Worm (Caenorhabditis elegans): Measurements from ENCODE around the gene let-653.
A peak's percentile ranks its signal among the peaks of the same experiment; 100 is the strongest.

let-653 gene

ce11 chrIV:11899358-11899757, 13.9 kb downstream of the let-653 start, which contains the start of gene nhr-43:
nhr-43 (plus strand) TSS chrIV:11899590.
- no peak for TF ChIP-seq nhr-129 (tag; optimal IDR thresholded peaks at IDR 0.05)
- no peak for TF ChIP-seq dmd-4 (tag; optimal IDR thresholded peaks at IDR 0.05)
- no peak for TF ChIP-seq aly-2 (tag; optimal IDR thresholded peaks at IDR 0.05)
- peak; percentile 38 for TF ChIP-seq nhr-25 (tag; optimal IDR thresholded peaks at IDR 0.05)
- no peak for TF ChIP-seq nhr-77 (tag; optimal IDR thresholded peaks at IDR 0.05)
- TF ChIP-seq nhr-237 (tag; optimal IDR thresholded peaks at IDR 0.05) = no peak
- TF ChIP-seq zag-1 (tag; optimal IDR thresholded peaks at IDR 0.05) = no peak
- peak; percentile 76 for TF ChIP-seq sma-9 (GFP tag; optimal IDR thresholded peaks at IDR 0.05)
- no peak for TF ChIP-seq sma-9 (tag; optimal IDR thresholded peaks at IDR 0.05)
- TF ChIP-seq egl-27 (tag; optimal IDR thresholded peaks at IDR 0.05) = peak; percentile 31
- peak; percentile 21 for TF ChIP-seq fos-1 (tag; optimal IDR thresholded peaks at IDR 0.05)
- TF ChIP-seq nhr-6 (tag; optimal IDR thresholded peaks at IDR 0.05) = no peak
- peak; percentile 36 for TF ChIP-seq sem-4 (tag; optimal IDR thresholded peaks at IDR 0.05)
- TF ChIP-seq nhr-23 (tag; optimal IDR thresholded peaks at IDR 0.05) = no peak
- no peak for TF ChIP-seq ceh-82 (tag; optimal IDR thresholded peaks at IDR 0.05)
- no peak for TF ChIP-seq ZK546.5 (tag; optimal IDR thresholded peaks at IDR 0.05)
- TF ChIP-seq lsy-2 (tag; optimal IDR thresholded peaks at IDR 0.05) = peak in 1 of 2 experiments; percentile 21
- peak; percentile 69 for TF ChIP-seq nhr-21 (tag; optimal IDR thresholded peaks at IDR 0.05)
- TF ChIP-seq sma-3 (GFP tag; optimal IDR thresholded peaks at IDR 0.05) = peak; percentile 71
- TF ChIP-seq blmp-1 (tag; optimal IDR thresholded peaks at IDR 0.05; ENCODE audit: insufficient read depth) = peak; percentile 20

- TF ChIP-seq crh-2 (tag; optimal IDR thresholded peaks at IDR 0.05) = no peak
- peak; percentile 70 for TF ChIP-seq sma-9 (GFP tag; optimal IDR thresholded peaks at IDR 0.05)
- no peak for TF ChIP-seq sma-9 (tag; optimal IDR thresholded peaks at IDR 0.05)
- no peak for TF ChIP-seq ztf-11 (tag; optimal IDR thresholded peaks at IDR 0.05)
- TF ChIP-seq elt-1 (tag; optimal IDR thresholded peaks at IDR 0.05) = peak; percentile 90
Observed at ce11 chrIV:11900399-11900798, 15.0 kb downstream of the let-653 start.

DNA sequence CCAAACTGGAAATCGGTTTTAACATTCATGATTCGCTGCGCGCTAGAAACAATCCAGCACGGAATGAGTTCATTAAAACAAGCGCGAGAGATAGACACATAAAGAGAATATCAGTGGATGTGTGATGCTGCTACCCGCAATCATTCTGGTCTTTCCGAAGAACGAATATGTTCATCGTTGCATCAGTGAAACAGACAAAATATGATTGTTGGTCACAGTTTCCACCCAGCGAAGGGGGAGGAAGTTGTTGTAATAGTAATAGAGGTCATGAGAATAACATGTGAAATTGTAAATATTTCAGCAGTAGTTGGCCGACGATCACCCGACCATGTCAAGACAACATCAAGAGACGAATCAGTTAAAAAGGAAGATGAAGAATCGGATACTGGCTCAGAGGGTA, 15.8 kb downstream of the let-653 start:
- no peak for TF ChIP-seq elt-1 (tag; optimal IDR thresholded peaks at IDR 0.05)
- TF ChIP-seq ceh-82 (tag; optimal IDR thresholded peaks at IDR 0.05) = no peak
- TF ChIP-seq gmeb-1 (tag; optimal IDR thresholded peaks at IDR 0.05) = no peak
- TF ChIP-seq elt-3 (tag; optimal IDR thresholded peaks at IDR 0.05) = no peak
- TF ChIP-seq sma-3 (GFP tag; optimal IDR thresholded peaks at IDR 0.05) = peak; percentile 12
- TF ChIP-seq snpc-4 (tag; optimal IDR thresholded peaks at IDR 0.05) = no peak
- TF ChIP-seq lin-13 (GFP tag; optimal IDR thresholded peaks at IDR 0.05) = no peak
- no peak for TF ChIP-seq ztf-1 (GFP tag; conservative IDR thresholded peaks at IDR 0.05)
- TF ChIP-seq ama-1 (optimal IDR thresholded peaks at IDR 0.05) = no peak
- no peak for TF ChIP-seq nhr-237 (tag; optimal IDR thresholded peaks at IDR 0.05)
- TF ChIP-seq peb-1 (tag; optimal IDR thresholded peaks at IDR 0.05) = no peak
- peak; percentile 51 for TF ChIP-seq nhr-25 (tag; optimal IDR thresholded peaks at IDR 0.05)
- no peak for TF ChIP-seq C34F6.9 (tag; optimal IDR thresholded peaks at IDR 0.05)
- no peak for TF ChIP-seq fos-1 (tag; optimal IDR thresholded peaks at IDR 0.05)
- no peak for TF ChIP-seq lin-39 (tag; optimal IDR thresholded peaks at IDR 0.05)
- no peak for TF ChIP-seq alr-1 (tag; optimal IDR thresholded peaks at IDR 0.05)
- TF ChIP-seq egl-27 (tag; optimal IDR thresholded peaks at IDR 0.05) = peak; percentile 10
- TF ChIP-seq ceh-16 (tag; optimal IDR thresholded peaks at IDR 0.05) = no peak
- no peak for TF ChIP-seq ztf-11 (tag; optimal IDR thresholded peaks at IDR 0.05)
- TF ChIP-seq nhr-10 (tag; optimal IDR thresholded peaks at IDR 0.05) = no peak
- peak; percentile 53 for TF ChIP-seq sma-9 (GFP tag; optimal IDR thresholded peaks at IDR 0.05)
- TF ChIP-seq sma-9 (tag; optimal IDR thresholded peaks at IDR 0.05) = no peak
- no peak for TF ChIP-seq mab-5 (tag; optimal IDR thresholded peaks at IDR 0.05)
- peak; percentile 27 for TF ChIP-seq blmp-1 (tag; optimal IDR thresholded peaks at IDR 0.05; ENCODE audit: insufficient read depth)
- no peak for TF ChIP-seq nhr-6 (tag; optimal IDR thresholded peaks at IDR 0.05)
- no peak for TF ChIP-seq lin-11 (tag; optimal IDR thresholded peaks at IDR 0.05)

- no peak for TF ChIP-seq dmd-4 (tag; optimal IDR thresholded peaks at IDR 0.05)
- TF ChIP-seq nhr-25 (tag; optimal IDR thresholded peaks at IDR 0.05) = peak; percentile 3
Observed at ce11 chrIV:11902832-11903231, 17.4 kb downstream of the let-653 start.

ce11 chrIV:11903676-11904075, 18.3 kb downstream of the let-653 start:
- TF ChIP-seq elt-1 (tag; optimal IDR thresholded peaks at IDR 0.05) = peak; percentile 56
- TF ChIP-seq ceh-16 (tag; optimal IDR thresholded peaks at IDR 0.05) = peak; percentile 58
- no peak for TF ChIP-seq unc-55 (GFP tag; optimal IDR thresholded peaks at IDR 0.05)
- TF ChIP-seq sma-9 (GFP tag; optimal IDR thresholded peaks at IDR 0.05) = peak; percentile 6
- no peak for TF ChIP-seq sma-9 (tag; optimal IDR thresholded peaks at IDR 0.05)

Data from whole organism, L2 larva.